Worm (Caenorhabditis elegans) whole organism, L3 larva: Measurements from ENCODE around the gene inx-8.

Experiments used
- R02D3.7 ChIP-seq: fragments of 150-350 bp; optimal IDR thresholded peaks from 2 replicates; lab custom pipeline; 2014; ENCODE audit warnings: missing biosample characterization, missing genetic modification characterization
- aly-2 ChIP-seq: fragments of 150-350 bp; optimal IDR thresholded peaks from 2 replicates; lab custom pipeline; 2014; ENCODE audit warnings: missing biosample characterization, missing genetic modification characterization
- ama-1 ChIP-seq: fragments of 150-350 bp; optimal IDR thresholded peaks from 2 replicates; lab custom pipeline; 2018
- ceh-16 ChIP-seq: sonication (generic microtip); optimal IDR thresholded peaks from 2 replicates; lab custom pipeline; 2017; ENCODE audit warnings: missing biosample characterization, missing genetic modification characterization
- ceh-82 ChIP-seq: fragments of 150-350 bp; optimal IDR thresholded peaks from 2 replicates; lab custom pipeline; 2014; ENCODE audit warnings: missing biosample characterization, missing genetic modification characterization
- ceh-9 ChIP-seq: sonication (generic microtip); optimal IDR thresholded peaks from 2 replicates; lab custom pipeline; 2018; ENCODE audit warnings: missing biosample characterization, missing genetic modification characterization
- daf-12 ChIP-seq: fragments of 150-350 bp; optimal IDR thresholded peaks from 2 replicates; lab custom pipeline; 2014; ENCODE audit warnings: missing biosample characterization, missing genetic modification reagents, missing genetic modification characterization
- egl-27 ChIP-seq: sonication (generic microtip); optimal IDR thresholded peaks from 4 replicates; lab custom pipeline; 2017; ENCODE audit warnings: missing biosample characterization, missing genetic modification reagents, missing genetic modification characterization
- egl-5 ChIP-seq: fragments of 150-350 bp; optimal IDR thresholded peaks from 2 replicates; lab custom pipeline; 2017; ENCODE audit warnings: missing biosample characterization, missing genetic modification reagents, missing genetic modification characterization, inconsistent platforms
- elt-1 ChIP-seq: fragments of 150-350 bp; optimal IDR thresholded peaks from 2 replicates; lab custom pipeline; 2014; ENCODE audit warnings: missing biosample characterization, missing genetic modification characterization
- elt-3 ChIP-seq, 3 experiments: fragments of 150-350 bp in 1 of 3; sonication (generic microtip) in 2 of 3; optimal IDR thresholded peaks; 2 replicates in 2 of 3; 4 replicates in 1 of 3; lab custom pipeline; 2014 to 2017; ENCODE audit warnings: missing biosample characterization in 3 of 3, missing genetic modification characterization in 3 of 3
- eor-1 ChIP-seq, 2 experiments: fragments of 150-350 bp; optimal IDR thresholded peaks; 2 replicates each; lab custom pipeline; 2014 to 2018; ENCODE audit warnings: missing biosample characterization in 2 of 2, missing genetic modification characterization in 2 of 2
- fkh-10 ChIP-seq: sonication (generic microtip); optimal IDR thresholded peaks from 2 replicates; lab custom pipeline; 2017; ENCODE audit warnings: missing biosample characterization, missing genetic modification reagents, missing genetic modification characterization
- fkh-2 ChIP-seq: fragments of 150-350 bp; optimal IDR thresholded peaks from 2 replicates; lab custom pipeline; 2014; ENCODE audit warnings: missing biosample characterization, missing genetic modification reagents, missing genetic modification characterization
- fos-1 ChIP-seq: fragments of 150-350 bp; optimal IDR thresholded peaks from 2 replicates; lab custom pipeline; 2014; ENCODE audit warnings: missing biosample characterization, missing genetic modification characterization
- hmg-11 ChIP-seq: sonication (generic microtip); optimal IDR thresholded peaks from 2 replicates; lab custom pipeline; 2016; ENCODE audit warnings: missing genetic modification characterization, missing compliant biosample characterization
- jun-1 ChIP-seq: fragments of 150-350 bp; optimal IDR thresholded peaks from 2 replicates; lab custom pipeline; 2014; ENCODE audit warnings: missing biosample characterization, missing genetic modification reagents, missing genetic modification characterization
- lin-39 ChIP-seq: fragments of 150-350 bp; optimal IDR thresholded peaks from 2 replicates; lab custom pipeline; 2018; ENCODE audit warnings: missing biosample characterization, missing genetic modification reagents, missing genetic modification characterization
- lsy-12 ChIP-seq: sonication (generic microtip); optimal IDR thresholded peaks from 2 replicates; lab custom pipeline; 2016; ENCODE audit warnings: mild to moderate bottlenecking, missing genetic modification characterization, missing compliant biosample characterization
- nhr-11 ChIP-seq: fragments of 150-350 bp; optimal IDR thresholded peaks from 2 replicates; lab custom pipeline; 2014; ENCODE audit warnings: missing biosample characterization, missing genetic modification characterization
- nhr-23 ChIP-seq: fragments of 150-350 bp; optimal IDR thresholded peaks from 2 replicates; lab custom pipeline; 2014; ENCODE audit warnings: missing biosample characterization, missing genetic modification reagents, missing genetic modification characterization
- nhr-237 ChIP-seq: fragments of 150-350 bp; optimal IDR thresholded peaks from 2 replicates; lab custom pipeline; 2014; ENCODE audit warnings: missing biosample characterization, missing genetic modification characterization
- nhr-25 ChIP-seq: sonication (generic microtip); optimal IDR thresholded peaks from 2 replicates; lab custom pipeline; 2017; ENCODE audit warnings: missing biosample characterization, missing genetic modification characterization
- nhr-28 ChIP-seq: fragments of 150-350 bp; optimal IDR thresholded peaks from 2 replicates; lab custom pipeline; 2014; ENCODE audit warnings: missing biosample characterization, missing genetic modification characterization
- nhr-43 ChIP-seq: sonication (generic microtip); optimal IDR thresholded peaks from 2 replicates; lab custom pipeline; 2016; ENCODE audit warnings: mild to moderate bottlenecking, missing genetic modification characterization, missing compliant biosample characterization; ENCODE audit not compliant: poor library complexity, severe bottlenecking
- nhr-67 ChIP-seq: fragments of 150-350 bp; optimal IDR thresholded peaks from 2 replicates; lab custom pipeline; 2014; ENCODE audit warnings: missing biosample characterization, missing genetic modification characterization
- nhr-76 ChIP-seq: fragments of 150-350 bp; sonication (generic microtip); optimal IDR thresholded peaks from 5 replicates; lab custom pipeline; 2014; ENCODE audit warnings: missing biosample characterization, missing genetic modification characterization
- pqm-1 ChIP-seq: fragments of 150-350 bp; optimal IDR thresholded peaks from 2 replicates; lab custom pipeline; 2017; ENCODE audit warnings: missing biosample characterization, missing genetic modification characterization, inconsistent platforms
- sea-2 ChIP-seq: fragments of 150-350 bp; sonication (generic microtip); optimal IDR thresholded peaks from 4 replicates; lab custom pipeline; 2014; ENCODE audit warnings: missing biosample characterization, missing genetic modification reagents, missing genetic modification characterization
- skn-1 ChIP-seq: fragments of 150-350 bp; optimal IDR thresholded peaks from 2 replicates; lab custom pipeline; 2014; ENCODE audit warnings: missing biosample characterization, missing genetic modification characterization
- tbx-2 ChIP-seq: sonication (generic microtip); optimal IDR thresholded peaks from 2 replicates; lab custom pipeline; 2016; ENCODE audit warnings: mild to moderate bottlenecking, missing genetic modification characterization, missing compliant biosample characterization
- unc-39 ChIP-seq: sonication (generic microtip); optimal IDR thresholded peaks from 4 replicates; lab custom pipeline; 2017; ENCODE audit warnings: missing biosample characterization, missing genetic modification characterization
- zag-1 ChIP-seq: fragments of 150-350 bp; optimal IDR thresholded peaks from 2 replicates; lab custom pipeline; 2014; ENCODE audit warnings: missing biosample characterization, missing genetic modification characterization
- ztf-11 ChIP-seq: fragments of 150-350 bp; optimal IDR thresholded peaks from 2 replicates; lab custom pipeline; 2014; ENCODE audit warnings: missing biosample characterization, missing genetic modification characterization

inx-8 gene

DNA sequence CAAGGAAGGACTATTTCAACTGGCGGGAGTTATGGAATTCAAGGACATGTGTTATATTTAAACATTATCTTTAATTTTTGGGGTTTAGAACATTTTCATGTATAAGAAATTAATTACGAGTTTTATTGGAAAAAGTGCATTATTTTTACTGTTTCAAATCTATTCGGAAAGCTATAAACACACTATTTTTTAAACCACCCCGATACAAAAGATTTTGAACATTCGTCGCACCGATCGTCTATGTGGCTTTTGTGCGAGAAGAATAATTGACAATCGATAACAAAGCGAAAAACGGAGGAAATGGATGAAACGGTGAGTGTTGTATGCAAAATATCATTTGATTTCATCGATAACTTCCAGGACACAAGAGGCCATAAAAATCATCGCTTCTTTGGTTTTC, 8.6 kb upstream of the inx-8 start, which contains the start of gene ZK809.9:
Gene ZK809.9, plus strand, starts transcription at position 301 of the 400 bp plus-strand sequence.
- TF ChIP-seq ama-1 (lab: Kevin White, UChicago): no peak
- no peak for TF ChIP-seq fos-1 (tag; lab: Kevin White, UChicago)
- TF ChIP-seq tbx-2 (tag; lab: Kevin White, UChicago): no peak
- no peak for TF ChIP-seq egl-5
- TF ChIP-seq sea-2 (GFP tag; lab: Kevin White, UChicago): no peak
- TF ChIP-seq fkh-10 (GFP tag; lab: Kevin White, UChicago): no peak
- no peak for TF ChIP-seq pqm-1 (tag; lab: Kevin White, UChicago)
- TF ChIP-seq skn-1 (tag; lab: Kevin White, UChicago): no peak
- TF ChIP-seq nhr-67 (tag; lab: Kevin White, UChicago): no peak
- no peak for TF ChIP-seq egl-27 (tag; lab: Kevin White, UChicago)
- TF ChIP-seq jun-1 (tag; lab: Kevin White, UChicago): no peak
- TF ChIP-seq nhr-25 (tag; lab: Kevin White, UChicago): no peak
- no peak for TF ChIP-seq ceh-82 (tag; lab: Kevin White, UChicago)
- no peak for TF ChIP-seq elt-3 (tag; optimal IDR thresholded peaks at IDR 0.05; lab: Kevin White, UChicago)
- TF ChIP-seq nhr-76 (tag; lab: Kevin White, UChicago): no peak
- no peak for TF ChIP-seq hmg-11 (tag; lab: Kevin White, UChicago)
- TF ChIP-seq zag-1 (tag; lab: Kevin White, UChicago): no peak
- TF ChIP-seq nhr-23 (tag; lab: Kevin White, UChicago): no peak
- no peak for TF ChIP-seq ztf-11 (tag; lab: Kevin White, UChicago)

DNA sequence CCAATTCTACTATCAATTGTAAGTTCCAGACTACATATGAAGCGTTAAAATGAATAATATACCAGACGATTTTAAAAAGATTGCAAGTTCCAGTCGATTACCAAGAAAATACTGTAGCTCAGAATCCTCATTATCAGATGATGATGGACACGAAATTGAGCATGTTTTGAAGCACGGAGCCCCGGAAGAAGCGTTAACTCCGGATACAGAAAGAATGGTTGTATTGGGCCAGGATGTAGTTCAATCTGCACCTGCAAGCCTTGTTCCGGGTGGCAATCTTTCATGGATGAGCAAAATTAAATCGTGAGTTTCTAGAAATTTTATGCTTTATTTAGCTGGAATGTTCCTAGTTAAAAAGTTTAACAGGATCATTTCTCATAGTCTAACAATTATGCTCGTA, 5.6 kb upstream of the inx-8 start, which contains the start of gene atg-4.2:
Gene atg-4.2, plus strand, starts transcription at position 24 of the 400 bp plus-strand sequence.
- TF ChIP-seq ceh-82 (tag; lab: Kevin White, UChicago): no peak
- no peak for TF ChIP-seq nhr-23 (tag; lab: Kevin White, UChicago)
- TF ChIP-seq lsy-12 (tag; lab: Kevin White, UChicago): no peak
- no peak for TF ChIP-seq lin-39
- TF ChIP-seq aly-2 (tag; lab: Kevin White, UChicago): no peak
- no peak for TF ChIP-seq sea-2 (GFP tag; lab: Kevin White, UChicago)
- no peak for TF ChIP-seq R02D3.7 (tag; lab: Kevin White, UChicago)
- no peak for TF ChIP-seq unc-39 (tag; lab: Kevin White, UChicago)
- no peak for TF ChIP-seq egl-27 (tag; lab: Kevin White, UChicago)

DNA sequence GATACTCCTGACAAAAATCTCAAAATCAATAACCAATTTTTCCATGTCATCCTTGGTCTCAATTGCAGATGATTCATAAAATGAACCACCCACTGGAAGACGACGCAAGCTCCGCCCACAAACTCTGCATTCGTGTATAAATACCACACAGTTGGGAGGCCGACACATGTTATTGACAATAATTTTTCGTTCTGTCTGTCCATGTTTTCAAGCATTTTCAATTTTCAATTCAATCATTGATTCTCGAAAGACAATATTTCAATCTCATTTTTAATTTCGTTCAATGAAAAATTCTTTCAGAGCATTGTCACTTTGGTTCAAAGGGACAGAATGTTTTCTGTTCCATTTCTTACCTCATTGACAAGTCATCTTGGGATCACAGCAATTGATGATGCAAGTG, 2.4 kb downstream of the inx-8 start, which contains the start of gene inx-9:
Gene inx-9, plus strand, starts transcription at position 301 of the 400 bp plus-strand sequence.
- TF ChIP-seq daf-12 (no peak), ztf-11 (tag; lab: Kevin White, UChicago) (no peak), ceh-9 (no peak), fkh-2 (tag; lab: Kevin White, UChicago) (no peak), egl-5 (no peak), hmg-11 (tag; lab: Kevin White, UChicago) (no peak), R02D3.7 (tag; lab: Kevin White, UChicago) (no peak), nhr-237 (no peak), unc-39 (tag; lab: Kevin White, UChicago) (no peak), nhr-43 (tag; lab: Kevin White, UChicago) (no peak), pqm-1 (tag; lab: Kevin White, UChicago) (no peak), elt-1 (tag; lab: Kevin White, UChicago) (no peak)
- TF ChIP-seq, all 47 proteins: peak for 0

DNA sequence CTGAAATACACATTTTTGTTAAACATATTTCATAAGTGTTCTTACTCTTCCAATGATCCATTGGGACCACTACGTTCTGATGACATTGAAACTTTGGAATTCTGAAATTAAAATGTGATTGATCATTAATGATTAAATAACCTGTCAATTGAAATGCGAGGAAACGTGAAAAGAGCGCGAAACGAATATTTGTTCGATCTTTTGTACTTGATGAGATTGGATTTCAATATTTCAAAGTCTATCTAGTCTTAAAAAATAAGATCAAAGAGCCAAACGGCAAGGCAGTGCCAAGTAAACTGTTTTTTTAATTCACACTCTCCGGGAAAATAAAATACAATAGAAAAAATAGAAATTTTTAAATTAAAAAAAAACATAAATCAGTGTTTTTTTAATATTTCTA, 8.3 kb downstream of the inx-8 start, which contains the start of gene ZK792.4:
Gene ZK792.4, minus strand, starts transcription at position 101 of the 400 bp plus-strand sequence.
- TF ChIP-seq pqm-1 (tag; lab: Kevin White, UChicago): no peak
- TF ChIP-seq unc-39 (tag; lab: Kevin White, UChicago): no peak
- no peak for TF ChIP-seq nhr-11 (tag; lab: Kevin White, UChicago)
- TF ChIP-seq lsy-12 (tag; lab: Kevin White, UChicago): no peak
- TF ChIP-seq ceh-9: no peak
- no peak for TF ChIP-seq nhr-28 (tag; lab: Kevin White, UChicago)
- TF ChIP-seq ceh-16 (tag; lab: Kevin White, UChicago): no peak
- no peak for TF ChIP-seq tbx-2 (tag; lab: Kevin White, UChicago)
- TF ChIP-seq fkh-10 (GFP tag; lab: Kevin White, UChicago): no peak
- TF ChIP-seq egl-5: no peak
- no peak for TF ChIP-seq nhr-25 (tag; lab: Kevin White, UChicago)
- TF ChIP-seq hmg-11 (tag; lab: Kevin White, UChicago): no peak
- no peak for TF ChIP-seq ceh-82 (tag; lab: Kevin White, UChicago)
- no peak for TF ChIP-seq skn-1 (tag; lab: Kevin White, UChicago)
- TF ChIP-seq ztf-11 (tag; lab: Kevin White, UChicago): no peak
- TF ChIP-seq eor-1 (tag; optimal IDR thresholded peaks at IDR 0.05; lab: Kevin White, UChicago): no peak
